Worm (Caenorhabditis elegans) whole organism, L4/young adult: ENCODE data around the gene C27D9.1.

Experiments used
- W03F9.2 ChIP-seq: fragments of 150-350 bp; optimal IDR thresholded peaks from 2 replicates; lab custom pipeline; 2014; ENCODE audit warnings: missing biosample characterization, missing genetic modification characterization
- dao-5 ChIP-seq: sonication (generic microtip); optimal IDR thresholded peaks from 2 replicates; lab custom pipeline; 2016; ENCODE audit warnings: missing genotype, missing genetic modification characterization, moderate library complexity, missing compliant biosample characterization
- him-1 ChIP-seq: sonication (generic microtip); optimal IDR thresholded peaks from 2 replicates; lab custom pipeline; 2016; ENCODE audit warnings: missing genotype, missing genetic modification reagents, missing genetic modification characterization, missing compliant biosample characterization

Gene C27D9.1

ce11 chrII:4791272-4791671 lies 38.1 kb downstream of the C27D9.1 start, which contains the start of gene F26G1.1:
F26G1.1 (plus strand) TSS chrII:4791618.
- TF ChIP-seq dao-5 (tag; lab: Kevin White, UChicago) (no peak), him-1 (tag; lab: Kevin White, UChicago) (peak; percentile 3), W03F9.2 (peak; percentile 22)

- TF ChIP-seq dao-5 (tag; lab: Kevin White, UChicago) (no peak), him-1 (tag; lab: Kevin White, UChicago) (no peak), W03F9.2 (no peak)
These were observed 40.1 kb downstream of the C27D9.1 start for ce11 chrII:4793320-4793719.

- no peak for TF ChIP-seq W03F9.2
- no peak for TF ChIP-seq him-1 (tag; lab: Kevin White, UChicago)
- no peak for TF ChIP-seq dao-5 (tag; lab: Kevin White, UChicago)
These were observed 42.2 kb downstream of the C27D9.1 start, which contains the start of gene C33F10.4 for ce11 chrII:4795461-4795860. C33F10.4 (plus strand) TSS chrII:4795761.

- TF ChIP-seq him-1 (tag; lab: Kevin White, UChicago) (no peak), dao-5 (tag; lab: Kevin White, UChicago) (no peak)
These were observed 43.9 kb downstream of the C27D9.1 start, which contains the start of gene C33F10.14 for ce11 chrII:4797071-4797470. C33F10.14 (plus strand) TSS chrII:4797371.

ce11 chrII:4800524-4800923 lies 47.3 kb downstream of the C27D9.1 start:
- TF ChIP-seq dao-5 (tag; lab: Kevin White, UChicago), result no peak
- TF ChIP-seq W03F9.2, result no peak
- TF ChIP-seq him-1 (tag; lab: Kevin White, UChicago), result no peak

- TF ChIP-seq W03F9.2, result no peak
- no peak for TF ChIP-seq dao-5 (tag; lab: Kevin White, UChicago)
- TF ChIP-seq him-1 (tag; lab: Kevin White, UChicago), result no peak
These were observed 49.7 kb downstream of the C27D9.1 start for ce11 chrII:4802917-4803316.
